Fruit fly (Drosophila melanogaster): Measurements from ENCODE around the gene BthD.

DNA sequence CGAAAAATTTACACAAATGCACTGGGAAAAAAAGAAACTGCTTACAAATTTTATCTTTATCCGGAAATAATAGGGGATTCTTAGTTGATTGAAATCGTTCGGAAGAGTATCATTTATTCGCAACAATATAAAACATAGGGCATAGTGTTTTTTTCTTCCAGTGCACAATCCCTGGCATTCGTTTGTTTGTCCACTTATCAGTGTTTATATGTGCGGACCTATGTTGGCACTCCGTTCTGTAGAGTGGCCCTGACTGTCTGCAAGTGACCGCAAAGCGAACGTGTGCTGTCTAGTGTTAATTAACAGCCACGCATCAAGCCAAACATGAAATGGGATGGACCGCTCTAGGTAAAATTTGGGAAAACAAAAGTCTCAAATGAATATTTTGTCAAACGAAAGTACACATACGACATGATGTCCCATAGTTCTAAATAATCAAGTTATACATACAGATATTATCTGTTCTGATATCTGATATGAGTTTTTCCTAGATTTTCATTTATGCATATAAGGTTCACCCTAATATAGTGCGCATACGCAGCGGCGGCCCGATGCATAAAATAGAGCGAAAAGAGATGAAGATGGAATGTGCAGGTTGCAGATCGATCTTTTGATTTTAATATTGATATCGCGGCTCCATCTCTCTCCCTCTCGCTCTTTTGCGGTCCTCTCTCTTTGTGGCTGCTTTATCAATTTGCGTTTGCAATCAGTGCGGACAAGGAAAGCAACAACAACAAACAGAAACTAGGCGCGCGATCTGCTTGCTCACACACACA, 29.4 kb downstream of the BthD start:
- TF ChIP-seq insv (optimal IDR thresholded peaks at IDR 0.05) = no peak
- TF ChIP-seq ttk (optimal IDR thresholded peaks at IDR 0.05) = no peak
